Worm (Caenorhabditis elegans) whole organism, L4 larva: ENCODE results near the gene F28B1.2.

Experiments used
- F10B5.3 ChIP-seq: sonication (generic microtip); optimal IDR thresholded peaks from 2 replicates; lab custom pipeline; 2016; ENCODE audit warnings: mild to moderate bottlenecking, missing genetic modification characterization, missing compliant biosample characterization
- dmd-9 ChIP-seq: fragments of 200-800 bp; sonication (Bioruptor generic); IDR thresholded peaks from 2 replicates; pipeline ENCODE4 v1.3.6; 2022; ENCODE audit warnings: missing genetic modification reagents, missing genetic modification characterization, missing compliant biosample characterization
- mep-1 ChIP-seq: fragments of 150-350 bp; sonication (generic microtip); optimal IDR thresholded peaks from 3 replicates; lab custom pipeline; 2014; ENCODE audit warnings: missing biosample characterization, missing genetic modification characterization
- nhr-10 ChIP-seq: fragments of 150-350 bp; optimal IDR thresholded peaks from 2 replicates; lab custom pipeline; 2014; ENCODE audit warnings: missing biosample characterization, missing genetic modification characterization
- skn-1 ChIP-seq: fragments of 150-350 bp; optimal IDR thresholded peaks from 2 replicates; lab custom pipeline; 2014; ENCODE audit warnings: missing biosample characterization, missing genetic modification characterization
- tag-97 ChIP-seq: fragments of 200-800 bp; sonication (Bioruptor generic); IDR thresholded peaks from 2 replicates; pipeline ENCODE4 v1.3.6; 2022; ENCODE audit warnings: missing genetic modification characterization, missing compliant biosample characterization
- unc-130 ChIP-seq: sonication (generic microtip); optimal IDR thresholded peaks from 2 replicates; lab custom pipeline; 2016; ENCODE audit warnings: missing genetic modification reagents, missing genetic modification characterization, missing compliant biosample characterization
- unc-62 ChIP-seq, 3 experiments: fragments of 150-350 bp in 1 of 3; sonication (generic microtip); optimal IDR thresholded peaks in 2 of 3; peaks in 1 of 3; 1 replicate in 1 of 3; 2 replicates in 2 of 3; lab custom pipeline; 2014 to 2017; ENCODE audit warnings: missing biosample characterization in 3 of 3, missing genetic modification characterization in 3 of 3, missing genetic modification reagents in 3 of 3, missing genotype in 1 of 3
- vab-7 ChIP-seq: fragments of 200-800 bp; sonication (Bioruptor generic); IDR thresholded peaks from 2 replicates; pipeline ENCODE4 v1.3.6; 2022; ENCODE audit warnings: missing genetic modification reagents, missing genetic modification characterization, missing compliant biosample characterization
- ztf-11 ChIP-seq: fragments of 150-350 bp; optimal IDR thresholded peaks from 2 replicates; lab custom pipeline; 2014; ENCODE audit warnings: missing biosample characterization, missing genetic modification characterization

DNA sequence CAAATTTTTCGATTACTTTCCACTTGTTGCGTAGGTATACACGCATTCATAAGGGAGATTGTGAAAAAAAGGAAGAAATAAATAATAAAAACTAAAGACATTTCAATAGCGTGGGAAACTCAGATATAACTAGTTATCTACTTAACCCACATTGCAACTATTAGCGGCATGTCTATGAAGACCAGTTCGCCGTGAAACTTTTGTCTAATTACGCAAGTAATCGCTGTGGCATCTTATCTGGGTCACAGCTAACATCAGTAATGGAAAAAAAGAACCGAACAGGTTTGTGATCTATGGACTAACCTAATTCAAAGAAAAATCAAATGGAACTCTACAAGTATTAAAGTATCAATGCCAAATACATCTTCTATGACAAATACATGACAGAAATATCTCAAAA, 31.4 kb upstream of the F28B1.2 start, which contains the start of gene clec-241:
- TF ChIP-seq F10B5.3, result no peak
- no peak for TF ChIP-seq mep-1 (tag; lab: Kevin White, UChicago)
- no peak for TF ChIP-seq skn-1 (tag; lab: Kevin White, UChicago)
- TF ChIP-seq nhr-10 (tag; lab: Kevin White, UChicago), result no peak
- TF ChIP-seq tag-97, result no peak
- no peak for TF ChIP-seq dmd-9 (GFP tag; lab: Robert Waterston, UW)
- no peak for TF ChIP-seq vab-7 (GFP tag; lab: Robert Waterston, UW)
- TF ChIP-seq ztf-11, result no peak
- no peak for TF ChIP-seq unc-130 (GFP tag; lab: Kevin White, UChicago)
- TF ChIP-seq unc-62 (GFP tag; optimal IDR thresholded peaks at IDR 0.05 in 1 of 2; lab: Kevin White, UChicago), result no peak
- TF ChIP-seq unc-62 (tag; optimal IDR thresholded peaks at IDR 0.05; lab: Kevin White, UChicago), result no peak
